Worm (Caenorhabditis elegans) whole organism, L1 larva: Measurements from ENCODE around the gene sma-3.

Experiments used
- efl-1 ChIP-seq, 4 experiments: fragments of 150-350 bp; optimal IDR thresholded peaks in 3 of 4; peaks in 1 of 4; 1 replicate in 1 of 4; 2 replicates in 3 of 4; lab custom pipeline; 2014; ENCODE audit warnings: missing biosample characterization in 2 of 4, missing genetic modification characterization in 2 of 4, missing genetic modification reagents in 2 of 4
- elt-2 ChIP-seq: sonication (generic microtip); optimal IDR thresholded peaks from 2 replicates; lab custom pipeline; 2016; ENCODE audit warnings: missing genetic modification characterization, mild to moderate bottlenecking, inconsistent platforms, missing compliant biosample characterization, missing genetic modification reagents
- lin-14 ChIP-seq: fragments of 200-800 bp; sonication (Bioruptor generic); optimal IDR thresholded peaks from 2 replicates; lab custom pipeline; 2018; ENCODE audit warnings: mild to moderate bottlenecking, missing genetic modification characterization, moderate library complexity, missing compliant biosample characterization
- lin-35 ChIP-seq, 2 experiments: fragments of 150-350 bp; optimal IDR thresholded peaks; 2 replicates each; lab custom pipeline; 2014; ENCODE audit warnings: missing biosample characterization in 2 of 2, missing genetic modification characterization in 2 of 2, missing genetic modification reagents in 2 of 2
- mdl-1 ChIP-seq, 2 experiments: fragments of 150-350 bp; optimal IDR thresholded peaks; 2 replicates each; lab custom pipeline; 2014 to 2017; ENCODE audit warnings: missing biosample characterization in 2 of 2, missing genetic modification characterization in 2 of 2, inconsistent platforms in 1 of 2
- mef-2 ChIP-seq: fragments of 150-350 bp; optimal IDR thresholded peaks from 2 replicates; lab custom pipeline; 2014; ENCODE audit warnings: missing biosample characterization, missing genetic modification characterization
- nhr-28 ChIP-seq: fragments of 150-350 bp; optimal IDR thresholded peaks from 2 replicates; lab custom pipeline; 2014; ENCODE audit warnings: missing biosample characterization, missing genetic modification characterization
- nhr-77 ChIP-seq: fragments of 150-350 bp; optimal IDR thresholded peaks from 2 replicates; lab custom pipeline; 2014; ENCODE audit warnings: missing biosample characterization, missing genetic modification characterization
- nhr-84 ChIP-seq: sonication (generic microtip); optimal IDR thresholded peaks from 2 replicates; lab custom pipeline; 2017; ENCODE audit warnings: missing biosample characterization, missing genetic modification characterization
- nhr-85 ChIP-seq: sonication (generic microtip); peaks from one replicate; lab custom pipeline; 2016; ENCODE audit warnings: missing genetic modification characterization, inconsistent platforms, missing compliant biosample characterization
- pqm-1 ChIP-seq: sonication (generic microtip); optimal IDR thresholded peaks from 3 replicates; lab custom pipeline; 2017; ENCODE audit warnings: missing biosample characterization, missing genetic modification characterization
- rnt-1 ChIP-seq: sonication (generic microtip); optimal IDR thresholded peaks from 2 replicates; lab custom pipeline; 2016; ENCODE audit warnings: mild to moderate bottlenecking, missing genetic modification characterization, moderate library complexity, missing compliant biosample characterization
- unc-62 ChIP-seq: fragments of 150-350 bp; optimal IDR thresholded peaks from 2 replicates; lab custom pipeline; 2014; ENCODE audit warnings: missing biosample characterization, missing genetic modification reagents, missing genetic modification characterization
- unc-86 ChIP-seq: sonication (generic microtip); optimal IDR thresholded peaks from 2 replicates; lab custom pipeline; 2016; ENCODE audit warnings: missing genetic modification characterization, missing compliant biosample characterization

Gene sma-3

ce11 chrIII:6820343-6820985 is 43.3 kb downstream of the sma-3 start, which contains the start of gene ten-1:
TSS of gene ten-1 (plus strand) at chrIII:6820935.
- TF ChIP-seq unc-62 (GFP tag; lab: Kevin White, UChicago) (no peak), rnt-1 (peak; percentile 45), lin-14 (GFP tag; lab: Kevin White, UChicago) (peak; percentile 70)

DNA sequence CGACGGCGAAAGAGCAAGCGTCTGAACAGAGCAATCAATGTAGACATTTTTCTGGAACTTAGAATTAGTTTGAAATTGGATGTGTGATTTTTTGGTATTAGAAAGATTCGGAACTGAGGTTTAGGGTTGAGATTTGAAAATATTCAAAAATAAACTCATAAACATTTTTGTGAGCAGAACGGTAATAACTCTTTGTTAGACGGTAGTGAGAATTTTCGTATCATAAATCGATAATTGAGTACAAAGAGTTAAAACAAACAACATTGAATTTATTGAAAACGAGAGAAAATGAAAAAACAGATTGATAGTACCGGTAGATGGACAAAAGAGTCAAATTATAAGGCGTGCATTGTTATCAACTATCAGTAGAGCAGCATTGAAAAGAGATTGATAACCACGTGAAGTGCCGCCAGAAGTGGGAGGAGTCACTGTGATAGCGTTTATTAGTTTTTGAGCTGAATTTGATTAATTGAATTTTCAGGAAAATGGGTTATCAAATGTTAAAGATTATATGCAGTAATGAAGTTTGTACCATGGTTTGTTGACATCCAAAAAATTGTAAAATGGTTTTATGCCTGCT is 44.4 kb downstream of the sma-3 start, which contains the start of gene F28F5.6:
Gene F28F5.6, minus strand, starts transcription at position 51 of the 580 bp plus-strand sequence.
- no peak for TF ChIP-seq unc-86 (tag; lab: Kevin White, UChicago)
- TF ChIP-seq pqm-1 (tag; lab: Kevin White, UChicago): peak; percentile 62
- no peak for TF ChIP-seq nhr-84 (tag; lab: Kevin White, UChicago)
- TF ChIP-seq mdl-1 (tag; optimal IDR thresholded peaks at IDR 0.05; lab: Kevin White, UChicago): peak in 1 of 2 experiments; percentile 26
- peak in 1 of 2 experiments; percentile 19 for TF ChIP-seq lin-35 (GFP tag; optimal IDR thresholded peaks at IDR 0.05; lab: Kevin White, UChicago)
- peak; percentile 91 for TF ChIP-seq elt-2 (tag; lab: Kevin White, UChicago)
- no peak for TF ChIP-seq efl-1 (optimal IDR thresholded peaks at IDR 0.05; lab: Kevin White, UChicago)
- TF ChIP-seq efl-1 (GFP tag; optimal IDR thresholded peaks at IDR 0.05 in 1 of 2; lab: Kevin White, UChicago): peak in 1 of 2 experiments; percentile 25
- TF ChIP-seq mef-2 (tag; lab: Kevin White, UChicago): no peak

DNA sequence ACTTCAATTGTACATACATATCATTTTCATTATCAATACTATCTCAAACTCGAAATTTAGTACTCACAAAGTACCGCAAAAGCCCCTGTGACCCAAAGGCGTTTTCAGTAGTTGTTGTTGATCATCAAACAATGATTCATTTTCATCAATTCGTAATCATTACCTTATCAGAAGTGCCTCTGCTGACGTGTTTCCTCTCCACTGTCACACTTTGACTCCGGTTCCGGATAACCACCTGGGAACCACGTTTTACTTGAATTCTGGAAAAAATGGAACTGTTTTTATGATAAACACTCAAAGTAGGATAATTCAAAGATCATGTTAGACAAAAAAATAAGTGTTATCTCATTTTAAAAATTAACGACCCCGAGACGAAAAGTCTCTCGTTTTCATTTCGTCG is 45.7 kb downstream of the sma-3 start:
- TF ChIP-seq nhr-77 (tag; lab: Kevin White, UChicago) (no peak), elt-2 (tag; lab: Kevin White, UChicago) (peak; percentile 74)

- TF ChIP-seq nhr-85 (tag; lab: Kevin White, UChicago) (peak; percentile 16), nhr-28 (tag; lab: Kevin White, UChicago) (no peak), efl-1 (optimal IDR thresholded peaks at IDR 0.05; lab: Kevin White, UChicago) (no peak), efl-1 (GFP tag; optimal IDR thresholded peaks at IDR 0.05 in 1 of 2; lab: Kevin White, UChicago) (peak in 1 of 2 experiments; percentile 83)
Measured at ce11 chrIII:6816930-6817329, 46.8 kb downstream of the sma-3 start, which contains the start of gene F28F5.4. TSS of gene F28F5.4 (minus strand) at chrIII:6817033.
